Fruit fly (Drosophila melanogaster): ENCODE data around the gene smo.

DNA sequence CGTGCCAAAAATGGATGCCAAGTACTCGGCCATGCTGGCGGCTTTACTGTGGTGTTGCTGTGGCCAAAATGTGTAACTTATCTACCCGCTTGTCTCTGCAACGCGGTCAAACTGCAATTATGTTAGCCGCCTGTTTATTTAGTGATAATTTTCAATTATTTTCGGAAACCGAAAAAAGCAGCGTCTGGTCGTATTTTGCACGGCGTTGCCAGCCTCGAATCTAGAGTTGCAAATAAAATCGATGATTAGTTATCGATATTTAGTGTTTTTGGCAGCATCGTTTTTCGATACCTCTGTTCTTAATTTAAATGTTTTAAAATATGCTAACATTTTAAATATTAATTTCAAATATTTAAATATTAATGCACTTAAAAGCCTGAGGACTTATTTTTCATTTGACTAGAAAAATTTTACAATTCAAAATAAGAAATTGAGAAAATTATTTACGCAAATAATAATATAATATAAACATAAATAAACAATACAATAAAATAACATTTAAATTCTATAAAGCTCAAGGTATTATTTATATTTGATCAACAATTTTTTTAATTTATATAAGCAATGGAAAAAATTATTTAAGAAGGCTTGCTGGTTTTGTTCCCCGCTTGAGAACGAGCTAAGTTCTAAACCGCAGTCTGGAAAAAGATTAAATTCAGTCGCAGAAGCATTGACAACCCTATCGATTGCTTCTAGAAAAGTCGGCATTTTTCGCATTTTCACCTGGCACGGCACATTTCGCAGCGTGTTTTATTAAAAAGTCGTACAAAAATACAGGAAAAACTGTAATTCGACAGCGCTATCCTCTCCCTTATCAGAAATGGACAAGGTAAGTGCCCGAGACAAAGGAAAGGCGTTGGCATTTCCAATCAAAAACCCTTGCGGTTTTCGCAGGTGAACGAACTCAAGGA is 17.3 kb downstream of the smo start, which contains the start of the genes U2af38 and Stip1:
- peak; percentile 30 for TF ChIP-seq CG11617 (GFP tag; optimal IDR thresholded peaks at IDR 0.05)
- TF ChIP-seq Clk (GFP tag; optimal IDR thresholded peaks at IDR 0.05): no peak
- TF ChIP-seq CG33017 (tag; optimal IDR thresholded peaks at IDR 0.05): no peak
- no peak for TF ChIP-seq CG5204 (GFP tag; optimal IDR thresholded peaks at IDR 0.05)
- TF ChIP-seq Mnt (GFP tag; optimal IDR thresholded peaks at IDR 0.05): peak; percentile 49
- TF ChIP-seq cic (GFP tag; optimal IDR thresholded peaks at IDR 0.05): no peak
- TF ChIP-seq CG12768 (GFP tag; optimal IDR thresholded peaks at IDR 0.05): peak; percentile 5
- peak; percentile 4 for TF ChIP-seq Crg-1 (GFP tag; optimal IDR thresholded peaks at IDR 0.05)
- TF ChIP-seq CG7101 (tag; optimal IDR thresholded peaks at IDR 0.05): peak; percentile 54
